Fruit fly (Drosophila melanogaster): ENCODE data around the gene CG15879.
A peak's percentile ranks its signal among the peaks of the same experiment; 100 is the strongest.

CG15879 gene

dm6 chr3L:2163608-2164007 is 5.3 kb downstream of the CG15879 start, which contains the start of gene CG15822 (continued):
- 0 out of 3 replicates have a peak, but pooled peaks have one; percentile 28 for TF ChIP-seq zen2 (GFP tag; IDR thresholded peaks at IDR 0.05; ENCODE audit: partially characterized antibody)
- TF ChIP-seq CG17359 (tag; optimal IDR thresholded peaks at IDR 0.05) = no peak
- 0 out of 3 replicates have a peak, but pooled peaks have one; percentile 40 for TF ChIP-seq ci (GFP tag; IDR thresholded peaks at IDR 0.05)
- TF ChIP-seq chinmo (GFP tag; IDR thresholded peaks at IDR 0.05; ENCODE audit: partially characterized antibody) = peak; percentile 71; the same call in 1 of the 4 replicates
- peak; percentile 54 for TF ChIP-seq sd (tag; optimal IDR thresholded peaks at IDR 0.05)
- no peak for TF ChIP-seq CG8290 (GFP tag; optimal IDR thresholded peaks at IDR 0.05)
- TF ChIP-seq CG8290 (tag; optimal IDR thresholded peaks at IDR 0.05) = peak in 1 of 2 experiments; percentile 19
- TF ChIP-seq cato (GFP tag; optimal IDR thresholded peaks at IDR 0.05; ENCODE audit: borderline replicate concordance) = no peak
- peak; percentile 8; the same call in 1 of the 2 replicates for TF ChIP-seq Ptx1 (GFP tag; IDR thresholded peaks at IDR 0.05)
- peak; percentile 27 for TF ChIP-seq pros (GFP tag; optimal IDR thresholded peaks at IDR 0.05)

- no peak for TF ChIP-seq CG9932 (GFP tag; IDR thresholded peaks at IDR 0.05)
- TF ChIP-seq Ada2b (GFP tag; IDR thresholded peaks at IDR 0.05) = no peak
- no peak for TF ChIP-seq CG8388 (GFP tag; optimal IDR thresholded peaks at IDR 0.05)
- peak in 1 of 2 experiments; percentile 33 for TF ChIP-seq Pdp1 (GFP tag; optimal IDR thresholded peaks at IDR 0.05)
- TF ChIP-seq CG11504 (tag; optimal IDR thresholded peaks at IDR 0.05) = no peak
- no peak for TF ChIP-seq ash1 (GFP tag; optimal IDR thresholded peaks at IDR 0.05)
- TF ChIP-seq Stat92E (GFP tag; optimal IDR thresholded peaks at IDR 0.05) = no peak
- TF ChIP-seq Mad (GFP tag; optimal IDR thresholded peaks at IDR 0.05) = no peak
- no peak for TF ChIP-seq grau (tag; optimal IDR thresholded peaks at IDR 0.05)
- no peak for TF ChIP-seq row (GFP tag; IDR thresholded peaks at IDR 0.05)
- peak; percentile 55; the same call in 1 of the 2 replicates for TF ChIP-seq Drgx (GFP tag; IDR thresholded peaks at IDR 0.05)
- TF ChIP-seq CG4282 (GFP tag; optimal IDR thresholded peaks at IDR 0.05) = no peak
- TF ChIP-seq disco-r (GFP tag; optimal IDR thresholded peaks at IDR 0.05) = no peak
- TF ChIP-seq otp (GFP tag; IDR thresholded peaks at IDR 0.05) = no peak
- no peak for TF ChIP-seq ftz-f1 (GFP tag; optimal IDR thresholded peaks at IDR 0.05)
- no peak for TF ChIP-seq CG6254 (GFP tag; optimal IDR thresholded peaks at IDR 0.05)
Observed at dm6 chr3L:2162623-2163022, 6.3 kb downstream of the CG15879 start.

- TF ChIP-seq CG9797 (GFP tag; optimal IDR thresholded peaks at IDR 0.05) (no peak), Ets65A (GFP tag) (peak; percentile 90), CG10366 (GFP tag; IDR thresholded peaks at IDR 0.05) (peak; percentile 85), CG8290 (GFP tag; optimal IDR thresholded peaks at IDR 0.05) (peak; percentile 71), CG8290 (tag; optimal IDR thresholded peaks at IDR 0.05) (peak in 1 of 2 experiments; percentile 62), CG12104 (GFP tag; optimal IDR thresholded peaks at IDR 0.05) (peak; percentile 47), ems (GFP tag; optimal IDR thresholded peaks at IDR 0.05) (peak; percentile 82), Gsc (GFP tag; IDR thresholded peaks at IDR 0.05) (peak; percentile 59), bcd (GFP tag; optimal IDR thresholded peaks at IDR 0.05) (peak; percentile 49), da (GFP tag; optimal IDR thresholded peaks at IDR 0.05) (no peak), NC2α (GFP tag; optimal IDR thresholded peaks at IDR 0.05) (peak; percentile 7), Scr (GFP tag; IDR thresholded peaks at IDR 0.05; ENCODE audit: partially characterized antibody) (no peak), CG6689 (GFP tag; IDR thresholded peaks at IDR 0.05) (peak; percentile 84), kah (GFP tag; optimal IDR thresholded peaks at IDR 0.05) (peak; percentile 72), emc (GFP tag; optimal IDR thresholded peaks at IDR 0.05) (no peak), pnt (GFP tag; optimal IDR thresholded peaks at IDR 0.05) (peak; percentile 57), CG16815 (GFP tag; optimal IDR thresholded peaks at IDR 0.05) (peak; percentile 17), lab (GFP tag; optimal IDR thresholded peaks at IDR 0.05) (peak; percentile 74), en (GFP tag; optimal IDR thresholded peaks at IDR 0.05) (peak; percentile 7), CG10565 (GFP tag; optimal IDR thresholded peaks at IDR 0.05) (no peak), CG7556 (GFP tag; optimal IDR thresholded peaks at IDR 0.05) (peak; percentile 55), CG11085 (GFP tag; IDR thresholded peaks at IDR 0.05) (0 out of 2 replicates have a peak, but pooled peaks have one; percentile 43), Doc3 (GFP tag; IDR thresholded peaks at IDR 0.05; ENCODE audit: partially characterized antibody) (no peak), bsh (GFP tag; optimal IDR thresholded peaks at IDR 0.05) (peak; percentile 70 to 84), CG4360 (GFP tag; IDR thresholded peaks at IDR 0.05) (peak; percentile 68)
Observed at dm6 chr3L:2162019-2162418, 6.9 kb downstream of the CG15879 start.

Measured in whole organism, embryonic.